Worm (Caenorhabditis elegans) whole organism, L1 larva: ENCODE results near the gene F57B9.3.

Source experiments
- ama-1 ChIP-seq: fragments of 150-350 bp; optimal IDR thresholded peaks from 2 replicates; lab custom pipeline; 2014
- ceh-8 ChIP-seq: fragments of 200-800 bp; sonication (Bioruptor generic); optimal IDR thresholded peaks from 2 replicates; lab custom pipeline; 2018; ENCODE audit warnings: mild to moderate bottlenecking, missing genetic modification characterization, moderate library complexity, missing compliant biosample characterization
- ces-1 ChIP-seq: fragments of 150-350 bp; optimal IDR thresholded peaks from 2 replicates; lab custom pipeline; 2014; ENCODE audit warnings: missing biosample characterization, missing genetic modification reagents, missing genetic modification characterization
- egl-27 ChIP-seq, 2 experiments: fragments of 150-350 bp in 1 of 2; sonication (generic microtip); optimal IDR thresholded peaks; 3 replicates each; lab custom pipeline; 2017 to 2018; ENCODE audit warnings: missing biosample characterization in 2 of 2, missing genetic modification characterization in 2 of 2, missing genetic modification reagents in 2 of 2
- fkh-4 ChIP-seq: sonication (generic microtip); optimal IDR thresholded peaks from 2 replicates; lab custom pipeline; 2016; ENCODE audit warnings: missing compliant biosample characterization, missing genetic modification characterization, borderline replicate concordance
- hpl-2 ChIP-seq: fragments of 150-350 bp; optimal IDR thresholded peaks from 2 replicates; lab custom pipeline; 2014; ENCODE audit warnings: missing biosample characterization, missing genetic modification reagents, missing genetic modification characterization
- lin-14 ChIP-seq: fragments of 200-800 bp; sonication (Bioruptor generic); optimal IDR thresholded peaks from 2 replicates; lab custom pipeline; 2018; ENCODE audit warnings: mild to moderate bottlenecking, missing genetic modification characterization, moderate library complexity, missing compliant biosample characterization
- lin-39 ChIP-seq: fragments of 150-350 bp; optimal IDR thresholded peaks from 2 replicates; lab custom pipeline; 2014; ENCODE audit warnings: missing biosample characterization, missing genetic modification reagents, missing genetic modification characterization
- lir-3 ChIP-seq: sonication (generic microtip); optimal IDR thresholded peaks from 2 replicates; lab custom pipeline; 2016; ENCODE audit warnings: mild to moderate bottlenecking, missing genetic modification characterization, moderate library complexity, missing compliant biosample characterization; ENCODE audit not compliant: poor library complexity
- lsy-2 ChIP-seq, 2 experiments: fragments of 150-350 bp; optimal IDR thresholded peaks; 2 replicates each; lab custom pipeline; 2014; ENCODE audit warnings: missing biosample characterization in 2 of 2, missing genetic modification characterization in 2 of 2
- nhr-28 ChIP-seq: fragments of 150-350 bp; optimal IDR thresholded peaks from 2 replicates; lab custom pipeline; 2014; ENCODE audit warnings: missing biosample characterization, missing genetic modification characterization
- snpc-4 ChIP-seq: fragments of 150-350 bp; optimal IDR thresholded peaks from 2 replicates; lab custom pipeline; 2014; ENCODE audit warnings: missing biosample characterization, missing genetic modification characterization
- tbx-2 ChIP-seq: sonication (generic microtip); optimal IDR thresholded peaks from 2 replicates; lab custom pipeline; 2016; ENCODE audit warnings: missing genetic modification characterization, missing compliant biosample characterization
- ztf-4 ChIP-seq: fragments of 150-350 bp; optimal IDR thresholded peaks from 2 replicates; lab custom pipeline; 2014; ENCODE audit warnings: missing biosample characterization, missing genetic modification characterization

DNA sequence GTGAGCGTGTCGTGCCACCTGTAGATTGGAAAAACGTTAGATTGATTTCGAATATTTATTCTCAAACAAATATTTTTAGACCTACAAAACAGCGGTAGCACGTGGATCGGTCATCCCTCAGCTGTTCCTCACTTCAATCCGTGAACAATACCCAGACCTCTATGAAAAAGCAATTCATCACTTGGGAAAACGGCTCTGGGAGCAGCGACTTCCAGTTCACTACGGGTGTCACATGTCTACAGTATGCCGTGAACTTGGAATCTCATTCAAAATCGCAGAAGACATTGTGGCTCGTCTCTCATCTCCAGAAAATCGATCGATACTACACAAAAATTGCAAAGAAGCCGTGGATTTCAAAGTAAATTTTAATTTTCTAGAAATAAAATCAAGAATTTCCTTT, 35.2 kb upstream of the F57B9.3 start:
- TF ChIP-seq snpc-4 (tag; lab: Kevin White, UChicago) = no peak
- no peak for TF ChIP-seq fkh-4 (tag; lab: Kevin White, UChicago)
- no peak for TF ChIP-seq hpl-2 (GFP tag; lab: Kevin White, UChicago)
- peak in 1 of 2 experiments; percentile 51 for TF ChIP-seq lsy-2 (tag; optimal IDR thresholded peaks at IDR 0.05; lab: Kevin White, UChicago)
- no peak for TF ChIP-seq ces-1 (GFP tag; lab: Kevin White, UChicago)
- TF ChIP-seq nhr-28 (tag; lab: Kevin White, UChicago) = no peak
- no peak for TF ChIP-seq ztf-4
- TF ChIP-seq tbx-2 = no peak
- no peak for TF ChIP-seq ceh-8 (GFP tag; lab: Kevin White, UChicago)
- TF ChIP-seq ama-1 (lab: Kevin White, UChicago) = no peak
- TF ChIP-seq lir-3 (tag; lab: Kevin White, UChicago) = no peak
- peak; percentile 6 for TF ChIP-seq lin-14 (GFP tag; lab: Kevin White, UChicago)
- no peak for TF ChIP-seq lin-39
- no peak for TF ChIP-seq egl-27 (tag; optimal IDR thresholded peaks at IDR 0.05; lab: Kevin White, UChicago)
